Worm (Caenorhabditis elegans) whole organism, L4/young adult: ENCODE data around the gene T24B8.7.

Source experiments
- W03F9.2 ChIP-seq: fragments of 150-350 bp; optimal IDR thresholded peaks from 2 replicates; lab custom pipeline; 2014; ENCODE audit warnings: missing biosample characterization, missing genetic modification characterization
- dao-5 ChIP-seq: sonication (generic microtip); optimal IDR thresholded peaks from 2 replicates; lab custom pipeline; 2016; ENCODE audit warnings: missing genotype, missing genetic modification characterization, moderate library complexity, missing compliant biosample characterization
- him-1 ChIP-seq: sonication (generic microtip); optimal IDR thresholded peaks from 2 replicates; lab custom pipeline; 2016; ENCODE audit warnings: missing genotype, missing genetic modification reagents, missing genetic modification characterization, missing compliant biosample characterization

Gene T24B8.7

DNA sequence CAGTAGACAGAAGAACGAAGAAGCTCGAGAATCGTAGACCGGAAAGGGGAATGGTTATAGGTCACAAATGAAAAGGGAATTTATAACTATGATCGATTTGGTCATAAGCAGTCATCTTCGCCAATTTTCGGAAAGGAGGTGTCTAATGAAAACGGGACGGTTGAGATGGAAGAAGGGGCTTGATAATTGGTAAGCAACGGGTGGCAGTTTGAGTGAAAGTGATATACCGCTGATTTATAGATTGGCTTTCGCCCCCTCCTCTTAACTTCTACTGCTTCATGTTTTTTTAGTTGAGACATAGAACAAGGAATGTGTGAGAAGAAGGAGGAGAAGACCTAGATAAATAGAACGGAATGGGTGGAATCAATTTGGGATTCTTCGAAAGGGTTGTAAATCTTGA, 19.3 kb upstream of the T24B8.7 start:
- no peak for TF ChIP-seq W03F9.2
- no peak for TF ChIP-seq him-1 (tag; lab: Kevin White, UChicago)
- no peak for TF ChIP-seq dao-5 (tag; lab: Kevin White, UChicago)

DNA sequence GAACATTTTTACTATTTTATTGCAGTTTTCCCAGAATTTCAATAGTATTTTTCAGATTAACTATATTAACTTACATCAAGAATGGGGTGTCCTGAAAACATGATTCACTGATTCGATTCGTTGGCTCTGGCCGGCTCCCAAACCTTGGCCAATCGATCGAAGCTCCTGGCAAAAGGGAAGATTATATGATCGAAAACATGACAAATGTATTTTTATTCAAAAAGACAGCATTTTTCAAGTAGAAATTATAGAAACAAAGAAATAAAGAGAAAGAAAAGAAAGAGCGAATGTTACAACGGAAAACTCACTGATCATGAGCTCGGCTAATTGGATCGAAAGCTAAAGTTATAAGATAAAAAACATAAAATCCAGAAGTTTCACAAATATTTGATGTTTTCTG, 17.3 kb upstream of the T24B8.7 start, which contains the start of gene T24B8.4:
Gene T24B8.4, minus strand, starts transcription at position 101 of the 400 bp plus-strand sequence.
- no peak for TF ChIP-seq dao-5 (tag; lab: Kevin White, UChicago)
- TF ChIP-seq W03F9.2: no peak
- no peak for TF ChIP-seq him-1 (tag; lab: Kevin White, UChicago)

DNA sequence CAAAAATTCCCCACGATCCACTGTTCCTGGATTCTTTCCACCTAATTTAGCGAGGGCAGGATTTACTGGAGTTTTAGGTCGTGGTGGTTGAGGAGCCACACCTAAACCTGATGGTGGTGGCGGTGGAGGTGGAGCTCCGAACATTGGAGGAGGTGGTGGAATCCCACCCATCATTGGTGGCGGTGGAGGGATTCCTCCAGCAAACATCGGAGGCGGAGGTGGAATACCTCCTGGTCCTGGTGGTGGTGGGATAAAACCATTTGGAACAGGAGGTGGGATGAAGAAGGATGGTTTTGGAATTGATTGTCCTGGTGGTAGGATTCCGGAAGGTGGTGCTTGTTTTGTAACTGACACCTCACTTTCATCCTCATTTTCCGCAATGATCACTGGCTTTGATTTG, 16.4 kb upstream of the T24B8.7 start:
- TF ChIP-seq him-1 (tag; lab: Kevin White, UChicago) (no peak), W03F9.2 (no peak), dao-5 (tag; lab: Kevin White, UChicago) (no peak)

DNA sequence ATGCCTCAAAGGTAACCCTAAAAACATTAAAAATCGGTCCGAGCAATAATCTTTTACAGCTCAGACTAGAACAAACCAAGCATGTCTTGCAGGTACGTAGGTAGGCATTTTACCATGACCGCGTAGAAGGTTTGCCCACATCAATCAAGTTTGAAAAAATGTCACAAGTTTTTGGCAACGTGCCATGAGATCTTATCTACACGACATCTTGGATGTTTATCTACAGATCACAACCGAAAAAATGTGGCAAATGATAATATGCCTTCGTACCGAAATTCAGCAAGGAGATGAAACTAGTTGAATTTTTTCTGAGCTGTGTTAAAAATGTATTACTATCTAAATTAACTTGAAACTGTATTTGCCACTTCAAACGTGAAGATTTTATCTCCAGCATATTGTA, 11.0 kb upstream of the T24B8.7 start:
- TF ChIP-seq W03F9.2 (no peak), him-1 (tag; lab: Kevin White, UChicago) (no peak), dao-5 (tag; lab: Kevin White, UChicago) (no peak)

DNA sequence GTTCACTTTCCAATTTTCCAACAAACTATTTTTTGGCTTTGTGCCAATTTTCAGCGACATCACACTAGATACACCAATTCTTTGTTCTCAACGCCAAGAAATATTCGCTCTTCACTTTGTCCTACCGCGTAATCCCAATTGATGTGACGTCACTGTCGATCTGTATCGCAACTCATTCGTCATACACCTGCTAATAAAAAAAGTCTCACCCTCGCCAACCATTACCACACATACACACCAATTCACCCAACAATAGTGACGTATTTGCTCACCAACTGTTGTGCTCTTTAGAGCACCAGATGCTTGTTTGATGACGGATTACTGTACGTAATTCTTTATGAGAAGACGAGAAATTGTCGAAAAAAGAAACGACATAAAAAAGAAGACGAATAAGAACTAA, 9.9 kb upstream of the T24B8.7 start:
- TF ChIP-seq him-1 (tag; lab: Kevin White, UChicago) (no peak), W03F9.2 (no peak), dao-5 (tag; lab: Kevin White, UChicago) (no peak)

DNA sequence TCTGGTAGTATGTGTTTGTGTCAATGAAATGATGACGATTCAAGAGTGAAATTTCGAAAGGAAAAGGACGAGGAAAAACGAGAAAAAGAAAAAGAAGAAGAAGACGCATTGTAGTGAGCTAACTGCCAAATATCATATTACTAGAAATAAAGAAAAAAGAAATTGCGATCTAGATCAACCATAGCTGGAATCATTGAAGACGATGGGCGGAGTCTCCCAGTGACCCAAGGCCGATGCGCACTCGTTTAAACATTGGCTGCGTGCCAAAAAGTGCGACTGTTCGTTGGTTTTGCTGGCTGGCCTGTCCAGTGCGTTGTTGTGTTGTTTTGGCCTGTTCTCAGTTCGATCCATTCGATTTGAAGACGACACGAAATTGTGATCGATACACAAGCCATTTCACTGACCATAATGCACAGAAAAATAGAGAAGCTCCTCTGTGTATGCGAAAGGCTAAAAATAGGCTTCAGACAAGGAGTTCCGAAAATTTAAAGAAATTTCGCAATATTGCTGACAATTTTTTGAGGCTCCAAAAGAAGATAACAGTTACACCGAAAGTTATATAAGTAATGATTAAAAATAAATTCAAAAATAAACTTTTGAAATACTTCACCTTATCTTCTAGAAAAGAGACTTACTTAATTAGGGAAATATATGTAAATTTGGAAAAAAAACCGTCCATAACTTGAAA, 8.9 kb upstream of the T24B8.7 start:
- TF ChIP-seq dao-5 (tag; lab: Kevin White, UChicago): no peak
- TF ChIP-seq W03F9.2: no peak
- no peak for TF ChIP-seq him-1 (tag; lab: Kevin White, UChicago)

DNA sequence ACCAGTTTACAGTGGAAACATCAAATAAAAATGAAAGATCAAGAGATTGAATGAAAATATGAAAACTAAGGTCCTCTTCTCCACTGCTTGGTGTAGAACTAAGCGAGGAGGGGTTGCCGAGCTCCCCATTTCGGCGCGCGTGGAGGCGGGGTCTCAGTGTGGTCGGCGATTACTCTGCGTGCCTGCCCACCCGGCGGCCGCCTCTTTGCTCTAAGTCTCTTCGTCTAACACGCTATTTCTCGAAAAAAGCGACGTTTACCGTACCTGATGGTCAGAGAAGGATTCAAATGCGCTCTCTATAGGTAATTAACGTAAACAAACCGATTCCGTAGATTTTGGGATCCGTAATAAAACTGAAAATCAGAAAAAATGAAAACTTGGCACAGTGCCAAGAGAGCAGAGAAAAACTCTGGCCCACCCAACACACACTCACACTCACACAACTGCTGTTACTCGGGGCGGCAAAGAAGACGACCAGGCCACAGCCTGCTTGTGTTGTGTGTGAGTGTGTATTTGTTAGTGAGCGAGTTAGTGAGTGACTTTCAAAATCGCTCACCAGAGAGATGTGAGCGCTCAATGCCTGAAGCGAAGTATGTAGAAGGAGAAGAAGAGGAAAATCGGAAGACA, 8.2 kb upstream of the T24B8.7 start:
- no peak for TF ChIP-seq W03F9.2
- TF ChIP-seq him-1 (tag; lab: Kevin White, UChicago): peak; percentile 31
- TF ChIP-seq dao-5 (tag; lab: Kevin White, UChicago): peak; percentile 18

DNA sequence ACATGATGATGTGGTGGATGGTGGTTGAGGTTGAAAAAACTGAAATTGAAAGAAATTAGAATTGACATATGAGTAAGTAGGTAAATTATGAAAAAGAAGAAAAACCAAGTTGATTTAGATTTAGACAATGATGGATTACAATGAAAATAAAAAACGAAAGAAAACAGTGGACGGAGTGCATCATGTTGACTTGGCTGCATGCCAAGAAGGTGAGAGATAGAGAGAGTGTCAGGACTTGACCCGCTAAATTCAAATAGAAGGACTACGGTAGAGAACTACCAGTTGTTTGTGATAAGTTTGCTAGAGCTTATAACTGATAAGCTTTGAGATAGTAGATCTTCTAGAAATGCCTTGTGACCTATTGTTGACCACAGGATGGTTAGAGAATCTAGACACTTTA, 7.6 kb upstream of the T24B8.7 start, which contains the start of gene T24B8.3:
Gene T24B8.3, minus strand, starts transcription at position 39 of the 400 bp plus-strand sequence.
- TF ChIP-seq dao-5 (tag; lab: Kevin White, UChicago): no peak
- TF ChIP-seq W03F9.2: no peak
- TF ChIP-seq him-1 (tag; lab: Kevin White, UChicago): no peak

ce11 chrII:9060332-9060840, 6.9 kb upstream of the T24B8.7 start:
- TF ChIP-seq W03F9.2: peak; percentile 9
- peak; percentile 9 for TF ChIP-seq dao-5 (tag; lab: Kevin White, UChicago)
- peak; percentile 88 for TF ChIP-seq him-1 (tag; lab: Kevin White, UChicago)

DNA sequence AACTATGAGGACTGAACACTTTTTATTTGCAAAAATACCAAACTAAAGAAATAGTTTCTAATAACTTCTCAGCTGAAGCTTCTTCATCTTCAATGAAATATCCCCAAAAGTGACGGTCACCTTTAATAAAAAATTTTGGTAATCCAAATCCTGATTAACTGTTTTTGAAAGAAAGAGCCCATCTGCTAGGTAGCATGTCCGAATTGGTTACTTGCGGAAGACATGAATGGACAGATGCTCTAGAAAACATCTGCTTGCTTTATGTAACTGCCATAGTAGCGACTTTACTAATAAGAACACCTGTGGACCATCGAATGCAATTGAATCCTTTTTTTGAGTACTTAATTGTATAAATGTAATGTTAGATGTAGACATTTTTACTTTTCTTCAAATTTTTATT, 5.5 kb upstream of the T24B8.7 start:
- no peak for TF ChIP-seq dao-5 (tag; lab: Kevin White, UChicago)
- no peak for TF ChIP-seq W03F9.2

DNA sequence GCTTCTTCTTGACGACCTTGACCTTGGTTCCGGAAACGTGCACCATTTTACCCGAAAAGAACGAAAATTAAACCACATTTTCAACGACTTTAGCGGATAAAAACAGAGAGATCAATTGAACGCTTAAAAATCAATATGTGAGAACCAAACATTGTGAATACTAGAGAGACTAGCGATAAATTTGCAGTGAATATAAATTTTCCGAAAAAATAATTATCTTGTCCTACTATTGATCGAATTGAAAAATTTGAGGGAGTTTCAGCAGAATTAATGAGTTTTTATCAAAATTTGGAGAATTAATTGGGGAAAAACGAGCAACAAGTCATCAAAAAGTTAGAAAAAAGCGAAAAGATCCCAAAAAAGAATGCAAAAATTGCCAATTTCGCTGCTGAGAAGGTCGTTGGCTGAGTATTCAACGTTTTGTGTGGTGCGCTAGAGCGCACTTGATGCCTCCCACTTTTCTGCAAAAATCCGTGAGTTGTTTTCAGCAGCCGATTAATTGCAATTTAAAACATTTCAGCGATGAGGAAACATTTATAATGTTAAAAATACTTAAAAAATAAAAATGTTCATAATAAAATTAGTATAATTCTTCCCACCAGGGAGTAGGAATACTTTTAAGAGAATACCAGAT, 3.7 kb upstream of the T24B8.7 start, which contains the start of gene rpl-32:
Gene rpl-32, minus strand, starts transcription at position 51 of the 634 bp plus-strand sequence.
- no peak for TF ChIP-seq dao-5 (tag; lab: Kevin White, UChicago)
- peak; percentile 90 for TF ChIP-seq W03F9.2
- peak; percentile 41 for TF ChIP-seq him-1 (tag; lab: Kevin White, UChicago)

ce11 chrII:9056215-9056819, 2.9 kb upstream of the T24B8.7 start:
- TF ChIP-seq dao-5 (tag; lab: Kevin White, UChicago) (peak; percentile 51), W03F9.2 (no peak), him-1 (tag; lab: Kevin White, UChicago) (no peak)

- TF ChIP-seq him-1 (tag; lab: Kevin White, UChicago) (peak; percentile 62), dao-5 (tag; lab: Kevin White, UChicago) (no peak)
Observed at ce11 chrII:9054604-9055003, 1.1 kb upstream of the T24B8.7 start, which contains the start of gene chmp-7. Gene chmp-7, plus strand, starts transcription at chrII:9054972.
